Fruit fly (Drosophila melanogaster): ENCODE measurements around the gene CG12948.

- TF ChIP-seq sage (GFP tag; optimal IDR thresholded peaks at IDR 0.05) (no peak), tai (GFP tag; optimal IDR thresholded peaks at IDR 0.05) (no peak), CG9705 (GFP tag; optimal IDR thresholded peaks at IDR 0.05) (no peak), Rel (GFP tag; optimal IDR thresholded peaks at IDR 0.05) (peak; percentile 36), Rel (tag; optimal IDR thresholded peaks at IDR 0.05) (no peak), h (GFP tag; optimal IDR thresholded peaks at IDR 0.05) (peak; percentile 74), Dfd (GFP tag; optimal IDR thresholded peaks at IDR 0.05) (no peak), lola (GFP tag; optimal IDR thresholded peaks at IDR 0.05) (no peak), br (GFP tag; optimal IDR thresholded peaks at IDR 0.05) (peak; percentile 37), Myc (optimal IDR thresholded peaks at IDR 0.05) (no peak), usp (GFP tag; optimal IDR thresholded peaks at IDR 0.05) (no peak), Abd-B (GFP tag; optimal IDR thresholded peaks at IDR 0.05) (no peak), fru (GFP tag; optimal IDR thresholded peaks at IDR 0.05) (peak; percentile 23), Vsx2 (GFP tag; optimal IDR thresholded peaks at IDR 0.05; ENCODE audit: partially characterized antibody) (no peak), Mio (GFP tag; optimal IDR thresholded peaks at IDR 0.05) (no peak)
These were observed 45.0 kb downstream of the CG12948 start for dm6 chr3R:9702567-9702966.
